Worm (Caenorhabditis elegans): Measurements from ENCODE around the gene F54C9.9.

F54C9.9 gene

ce11 chrII:8589227-8589626, 11.4 kb downstream of the F54C9.9 start:
- TF ChIP-seq him-1 (tag; optimal IDR thresholded peaks at IDR 0.05) (no peak), W03F9.2 (tag; optimal IDR thresholded peaks at IDR 0.05) (no peak), dao-5 (tag; optimal IDR thresholded peaks at IDR 0.05) (no peak)

- TF ChIP-seq him-1 (tag; optimal IDR thresholded peaks at IDR 0.05), result no peak
- TF ChIP-seq W03F9.2 (tag; optimal IDR thresholded peaks at IDR 0.05), result no peak
- TF ChIP-seq dao-5 (tag; optimal IDR thresholded peaks at IDR 0.05), result no peak
Observed at ce11 chrII:8590684-8591083, 12.8 kb downstream of the F54C9.9 start, which contains the start of gene aptf-4. aptf-4 (plus strand) TSS chrII:8590984.

- no peak for TF ChIP-seq W03F9.2 (tag; optimal IDR thresholded peaks at IDR 0.05)
- TF ChIP-seq him-1 (tag; optimal IDR thresholded peaks at IDR 0.05), result no peak
- no peak for TF ChIP-seq dao-5 (tag; optimal IDR thresholded peaks at IDR 0.05)
Observed at ce11 chrII:8593840-8594625, 16.2 kb downstream of the F54C9.9 start, which contains the start of gene aptf-3. aptf-3 (plus strand) TSS chrII:8594190.

ce11 chrII:8599214-8599613, 21.4 kb downstream of the F54C9.9 start, which contains the start of gene F28C6.5:
F28C6.5 (plus strand) TSS chrII:8599514.
- no peak for TF ChIP-seq dao-5 (tag; optimal IDR thresholded peaks at IDR 0.05)
- no peak for TF ChIP-seq W03F9.2 (tag; optimal IDR thresholded peaks at IDR 0.05)
- no peak for TF ChIP-seq him-1 (tag; optimal IDR thresholded peaks at IDR 0.05)

ce11 chrII:8600165-8600564, 22.3 kb downstream of the F54C9.9 start, which contains the start of gene pigg-1:
pigg-1 (minus strand) TSS chrII:8600265.
- no peak for TF ChIP-seq W03F9.2 (tag; optimal IDR thresholded peaks at IDR 0.05)
- TF ChIP-seq dao-5 (tag; optimal IDR thresholded peaks at IDR 0.05), result no peak
- TF ChIP-seq him-1 (tag; optimal IDR thresholded peaks at IDR 0.05), result no peak

- TF ChIP-seq him-1 (tag; optimal IDR thresholded peaks at IDR 0.05), result no peak
Observed at ce11 chrII:8602337-8602944, 24.6 kb downstream of the F54C9.9 start, which contains the start of the genes cpf-1 and rpl-26. cpf-1 (minus strand) TSS chrII:8602440. rpl-26 (plus strand) TSS chrII:8602785.

ce11 chrII:8603567-8604359, 25.9 kb downstream of the F54C9.9 start, which contains the start of gene suf-1:
suf-1 (plus strand) TSS chrII:8603846.
- TF ChIP-seq dao-5 (tag; optimal IDR thresholded peaks at IDR 0.05) (peak; percentile 53), W03F9.2 (tag; optimal IDR thresholded peaks at IDR 0.05) (peak; percentile 37), him-1 (tag; optimal IDR thresholded peaks at IDR 0.05) (no peak)

- TF ChIP-seq W03F9.2 (tag; optimal IDR thresholded peaks at IDR 0.05) (no peak), dao-5 (tag; optimal IDR thresholded peaks at IDR 0.05) (no peak), him-1 (tag; optimal IDR thresholded peaks at IDR 0.05) (no peak)
Observed at ce11 chrII:8606549-8606948, 28.7 kb downstream of the F54C9.9 start, which contains the start of gene F28C6.8. F28C6.8 (plus strand) TSS chrII:8606849.

ce11 chrII:8607662-8608061, 29.8 kb downstream of the F54C9.9 start, which contains the start of gene F28C6.10:
F28C6.10 (plus strand) TSS chrII:8607962.
- no peak for TF ChIP-seq dao-5 (tag; optimal IDR thresholded peaks at IDR 0.05)
- no peak for TF ChIP-seq him-1 (tag; optimal IDR thresholded peaks at IDR 0.05)
- no peak for TF ChIP-seq W03F9.2 (tag; optimal IDR thresholded peaks at IDR 0.05)

ce11 chrII:8610085-8610484, 32.2 kb downstream of the F54C9.9 start, which contains the start of gene F28C6.9:
F28C6.9 (minus strand) TSS chrII:8610185.
- TF ChIP-seq W03F9.2 (tag; optimal IDR thresholded peaks at IDR 0.05), result no peak
- TF ChIP-seq him-1 (tag; optimal IDR thresholded peaks at IDR 0.05), result no peak
- TF ChIP-seq dao-5 (tag; optimal IDR thresholded peaks at IDR 0.05), result no peak

ce11 chrII:8610585-8610984, 32.7 kb downstream of the F54C9.9 start:
- TF ChIP-seq W03F9.2 (tag; optimal IDR thresholded peaks at IDR 0.05), result no peak
- no peak for TF ChIP-seq him-1 (tag; optimal IDR thresholded peaks at IDR 0.05)
- no peak for TF ChIP-seq dao-5 (tag; optimal IDR thresholded peaks at IDR 0.05)

- TF ChIP-seq him-1 (tag; optimal IDR thresholded peaks at IDR 0.05), result no peak
- no peak for TF ChIP-seq dao-5 (tag; optimal IDR thresholded peaks at IDR 0.05)
Observed at ce11 chrII:8611330-8611729, 33.5 kb downstream of the F54C9.9 start.

- TF ChIP-seq W03F9.2 (tag; optimal IDR thresholded peaks at IDR 0.05), result no peak
- TF ChIP-seq him-1 (tag; optimal IDR thresholded peaks at IDR 0.05), result no peak
- TF ChIP-seq dao-5 (tag; optimal IDR thresholded peaks at IDR 0.05), result no peak
Observed at ce11 chrII:8612470-8612869, 34.6 kb downstream of the F54C9.9 start, which contains the start of gene T22C8.1. T22C8.1 (plus strand) TSS chrII:8612770.
